Worm (Caenorhabditis elegans): ENCODE results near the gene F58E6.13.

F58E6.13 gene

ce11 chrV:9703549-9703948 lies 41.5 kb upstream of the F58E6.13 start (continued):
- TF ChIP-seq lsl-1 (GFP tag; optimal IDR thresholded peaks at IDR 0.05) (peak; percentile 86), ceh-100 (GFP tag; IDR thresholded peaks at IDR 0.05) (no peak), F33H1.4 (GFP tag; IDR thresholded peaks at IDR 0.05) (peak; percentile 64), madf-8 (GFP tag; conservative IDR thresholded peaks at IDR 0.05) (peak; percentile 44), lin-54 (GFP tag; optimal IDR thresholded peaks at IDR 0.05) (no peak), F23B12.7 (tag; optimal IDR thresholded peaks at IDR 0.05; ENCODE audit: insufficient read depth) (no peak), sea-2 (GFP tag; IDR thresholded peaks at IDR 0.05) (no peak), egl-44 (GFP tag; IDR thresholded peaks at IDR 0.05) (no peak), F57C9.4 (tag; optimal IDR thresholded peaks at IDR 0.05) (no peak), ceh-58 (GFP tag; IDR thresholded peaks at IDR 0.05) (no peak), snpc-3.4 (tag; optimal IDR thresholded peaks at IDR 0.05) (no peak), D2030.7 (GFP tag; IDR thresholded peaks at IDR 0.05) (no peak; the same call in 1 of the 2 replicates), tlf-1 (GFP tag; optimal IDR thresholded peaks at IDR 0.05) (no peak), F55B11.4 (tag; optimal IDR thresholded peaks at IDR 0.05; ENCODE audit: borderline replicate concordance, insufficient read depth) (no peak), mel-28 (tag; optimal IDR thresholded peaks at IDR 0.05; ENCODE audit: borderline replicate concordance) (no peak), B0261.1 (tag; optimal IDR thresholded peaks at IDR 0.05) (no peak), nhr-27 (tag; optimal IDR thresholded peaks at IDR 0.05) (no peak), F49E8.2 (tag; optimal IDR thresholded peaks at IDR 0.05; ENCODE audit: insufficient read depth) (no peak), nhr-90 (tag; optimal IDR thresholded peaks at IDR 0.05) (no peak), somi-1 (GFP tag; optimal IDR thresholded peaks at IDR 0.05) (no peak), efl-1 (GFP tag; optimal IDR thresholded peaks at IDR 0.05) (peak; percentile 85), attf-3 (GFP tag; conservative IDR thresholded peaks at IDR 0.05) (no peak)

ce11 chrV:9704399-9704798 lies 40.6 kb upstream of the F58E6.13 start:
- TF ChIP-seq B0035.1 (tag; optimal IDR thresholded peaks at IDR 0.05) (no peak), sptf-2 (GFP tag; optimal IDR thresholded peaks at IDR 0.05) (no peak), unc-62 (GFP tag; optimal IDR thresholded peaks at IDR 0.05) (no peak), T26A5.8 (tag; optimal IDR thresholded peaks at IDR 0.05) (no peak), hlh-12 (tag; optimal IDR thresholded peaks at IDR 0.05) (no peak), aptf-2 (GFP tag; conservative IDR thresholded peaks at IDR 0.05) (no peak), Y95B8A.8 (GFP tag; IDR thresholded peaks at IDR 0.05) (no peak), ztf-25 (GFP tag; IDR thresholded peaks at IDR 0.05) (no peak), nhr-179 (tag; optimal IDR thresholded peaks at IDR 0.05) (no peak), hrde-1 (tag; optimal IDR thresholded peaks at IDR 0.05; ENCODE audit: borderline replicate concordance) (no peak), mel-28 (tag; optimal IDR thresholded peaks at IDR 0.05; ENCODE audit: borderline replicate concordance) (no peak), madf-3 (GFP tag; IDR thresholded peaks at IDR 0.05) (no peak), K12H6.12 (tag; optimal IDR thresholded peaks at IDR 0.05) (peak; percentile 47), ceh-27 (GFP tag; optimal IDR thresholded peaks at IDR 0.05) (peak; percentile 74), unc-130 (GFP tag; optimal IDR thresholded peaks at IDR 0.05) (no peak), chd-7 (tag; optimal IDR thresholded peaks at IDR 0.05) (no peak), hmg-1.2 (GFP tag; IDR thresholded peaks at IDR 0.05) (peak; percentile 63; the same call in 1 of the 2 replicates), cebp-1 (GFP tag; IDR thresholded peaks at IDR 0.05) (peak; percentile 78; the same call in 1 of the 2 replicates), cebp-1 (tag; optimal IDR thresholded peaks at IDR 0.05) (peak; percentile 96)

Measured in whole organism, young adult.